Fruit fly (Drosophila melanogaster) whole organism, pupa: Measurements from ENCODE around the gene Polr1F.

Source experiments
- EcR ChIP-seq: fragments of 200-800 bp; sonication (Bioruptor generic); optimal IDR thresholded peaks from 3 replicates; lab custom pipeline; 2019; ENCODE audit warnings: missing biosample characterization, missing genetic modification characterization, mild to moderate bottlenecking, moderate library complexity, missing genetic modification reagents
- Pif1B ChIP-seq: fragments of 200-800 bp; sonication (Bioruptor generic); optimal IDR thresholded peaks from 3 replicates; lab custom pipeline; 2016; ENCODE audit warnings: missing biosample characterization, missing genetic modification characterization

DNA sequence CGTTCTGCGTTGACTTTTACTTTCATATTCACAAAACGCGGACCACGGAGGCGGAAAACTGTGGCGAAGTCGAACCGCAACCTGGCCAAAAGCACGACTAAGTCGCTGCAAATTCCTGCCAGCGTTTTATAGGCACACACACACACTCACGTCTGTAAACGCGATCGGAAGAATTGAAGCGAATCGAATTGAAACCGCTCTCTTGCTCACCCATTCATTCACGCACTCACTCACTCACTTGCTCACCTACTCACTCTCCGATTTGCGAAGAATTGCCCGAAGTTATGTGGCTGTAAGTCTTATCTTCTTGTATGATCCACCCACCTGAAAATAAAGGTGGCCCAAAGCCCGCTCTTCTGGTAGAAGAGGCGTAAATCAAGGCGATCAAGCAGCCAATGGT, 37.4 kb downstream of the Polr1F start, which contains the start of gene Nha1:
- TF ChIP-seq EcR (no peak), Pif1B (GFP tag; lab: Kevin White, UChicago) (no peak)
